Worm (Caenorhabditis elegans) whole organism, L2 larva: Measurements from ENCODE around the gene T19E7.6.

Experiments
- F13H6.1 ChIP-seq: sonication (generic microtip); optimal IDR thresholded peaks from 2 replicates; lab custom pipeline; 2016; ENCODE audit warnings: missing genetic modification characterization, missing compliant biosample characterization
- Y55F3AM.14 ChIP-seq: fragments of 200-800 bp; sonication (Bioruptor generic); optimal IDR thresholded peaks from 2 replicates; lab custom pipeline; 2018; ENCODE audit warnings: mild to moderate bottlenecking, missing genetic modification characterization, missing compliant biosample characterization
- ZK546.5 ChIP-seq: sonication (generic microtip); optimal IDR thresholded peaks from 2 replicates; lab custom pipeline; 2017; ENCODE audit warnings: missing biosample characterization, missing genetic modification characterization
- aly-2 ChIP-seq: fragments of 150-350 bp; optimal IDR thresholded peaks from 2 replicates; lab custom pipeline; 2014; ENCODE audit warnings: missing biosample characterization, missing genetic modification characterization
- blmp-1 ChIP-seq: sonication (generic microtip); optimal IDR thresholded peaks from 2 replicates; lab custom pipeline; 2017; ENCODE audit warnings: missing genetic modification characterization, mild to moderate bottlenecking, missing compliant biosample characterization, antibody characterized with exemption, moderate library complexity; ENCODE audit not compliant: insufficient read depth
- ceh-16 ChIP-seq: fragments of 150-350 bp; optimal IDR thresholded peaks from 2 replicates; lab custom pipeline; 2014; ENCODE audit warnings: missing biosample characterization, missing genetic modification characterization
- ceh-82 ChIP-seq: fragments of 150-350 bp; optimal IDR thresholded peaks from 2 replicates; lab custom pipeline; 2014; ENCODE audit warnings: missing biosample characterization, missing genetic modification characterization
- crh-2 ChIP-seq: sonication (generic microtip); optimal IDR thresholded peaks from 2 replicates; lab custom pipeline; 2017; ENCODE audit warnings: missing biosample characterization, missing genetic modification characterization
- egl-27 ChIP-seq: sonication (generic microtip); optimal IDR thresholded peaks from 3 replicates; lab custom pipeline; 2017; ENCODE audit warnings: missing biosample characterization, missing genetic modification reagents, missing genetic modification characterization
- elt-1 ChIP-seq: fragments of 150-350 bp; optimal IDR thresholded peaks from 2 replicates; lab custom pipeline; 2014; ENCODE audit warnings: missing biosample characterization, missing genetic modification characterization
- elt-3 ChIP-seq: sonication (generic microtip); optimal IDR thresholded peaks from 2 replicates; lab custom pipeline; 2017; ENCODE audit warnings: missing biosample characterization, missing genetic modification characterization
- fos-1 ChIP-seq: fragments of 150-350 bp; optimal IDR thresholded peaks from 2 replicates; lab custom pipeline; 2014; ENCODE audit warnings: missing biosample characterization, missing genetic modification characterization
- gmeb-1 ChIP-seq: fragments of 150-350 bp; optimal IDR thresholded peaks from 2 replicates; lab custom pipeline; 2014; ENCODE audit warnings: missing biosample characterization, missing genetic modification characterization
- lin-11 ChIP-seq: fragments of 150-350 bp; sonication (generic microtip); optimal IDR thresholded peaks from 2 replicates; lab custom pipeline; 2014; ENCODE audit warnings: missing biosample characterization, missing genetic modification characterization, inconsistent platforms, mixed read lengths
- lin-13 ChIP-seq: fragments of 150-350 bp; optimal IDR thresholded peaks from 2 replicates; lab custom pipeline; 2014; ENCODE audit warnings: missing biosample characterization, missing genetic modification reagents, missing genetic modification characterization
- lin-39 ChIP-seq: fragments of 150-350 bp; optimal IDR thresholded peaks from 2 replicates; lab custom pipeline; 2014; ENCODE audit warnings: missing biosample characterization, missing genetic modification reagents, missing genetic modification characterization
- lsy-2 ChIP-seq, 2 experiments: fragments of 150-350 bp in 1 of 2; sonication (generic microtip) in 1 of 2; optimal IDR thresholded peaks; 2 replicates each; lab custom pipeline; 2014 to 2017; ENCODE audit warnings: missing biosample characterization in 2 of 2, missing genetic modification characterization in 2 of 2
- mdl-1 ChIP-seq, 2 experiments: fragments of 150-350 bp in 1 of 2; sonication (generic microtip) in 1 of 2; optimal IDR thresholded peaks; 2 replicates each; lab custom pipeline; 2017; ENCODE audit warnings: missing biosample characterization in 2 of 2, missing genetic modification characterization in 2 of 2
- nhr-10 ChIP-seq: sonication (generic microtip); optimal IDR thresholded peaks from 2 replicates; lab custom pipeline; 2017; ENCODE audit warnings: missing biosample characterization, missing genetic modification characterization
- nhr-129 ChIP-seq: fragments of 150-350 bp; optimal IDR thresholded peaks from 2 replicates; lab custom pipeline; 2014; ENCODE audit warnings: missing biosample characterization, missing genetic modification characterization
- nhr-23 ChIP-seq: fragments of 150-350 bp; optimal IDR thresholded peaks from 2 replicates; lab custom pipeline; 2014; ENCODE audit warnings: missing biosample characterization, missing genetic modification reagents, missing genetic modification characterization
- nhr-25 ChIP-seq: fragments of 150-350 bp; sonication (generic microtip); optimal IDR thresholded peaks from 3 replicates; lab custom pipeline; 2014; ENCODE audit warnings: missing biosample characterization, missing genetic modification characterization
- nhr-6 ChIP-seq: fragments of 150-350 bp; optimal IDR thresholded peaks from 2 replicates; lab custom pipeline; 2014; ENCODE audit warnings: missing biosample characterization, missing genetic modification characterization
- nhr-77 ChIP-seq: fragments of 150-350 bp; optimal IDR thresholded peaks from 2 replicates; lab custom pipeline; 2014; ENCODE audit warnings: missing biosample characterization, missing genetic modification characterization
- peb-1 ChIP-seq: fragments of 150-350 bp; optimal IDR thresholded peaks from 2 replicates; lab custom pipeline; 2014; ENCODE audit warnings: missing biosample characterization, missing genetic modification characterization
- sem-4 ChIP-seq: fragments of 150-350 bp; optimal IDR thresholded peaks from 2 replicates; lab custom pipeline; 2014; ENCODE audit warnings: missing biosample characterization, missing genetic modification reagents, missing genetic modification characterization
- sma-3 ChIP-seq: sonication (generic microtip); optimal IDR thresholded peaks from 2 replicates; lab custom pipeline; 2016; ENCODE audit warnings: missing genetic modification reagents, missing genetic modification characterization, missing compliant biosample characterization
- sma-9 ChIP-seq, 2 experiments: fragments of 150-350 bp in 1 of 2; sonication (generic microtip) in 1 of 2; optimal IDR thresholded peaks; 2 replicates each; lab custom pipeline; 2014 to 2016; ENCODE audit warnings: missing genetic modification characterization in 2 of 2, mild to moderate bottlenecking in 1 of 2, missing biosample characterization in 1 of 2, missing compliant biosample characterization in 1 of 2, missing genetic modification reagents in 1 of 2, moderate library complexity in 1 of 2
- snpc-4 ChIP-seq: fragments of 150-350 bp; optimal IDR thresholded peaks from 2 replicates; lab custom pipeline; 2014; ENCODE audit warnings: missing biosample characterization, missing genetic modification characterization
- unc-39 ChIP-seq: fragments of 150-350 bp; optimal IDR thresholded peaks from 2 replicates; lab custom pipeline; 2014; ENCODE audit warnings: missing biosample characterization, missing genetic modification characterization
- unc-55 ChIP-seq: fragments of 150-350 bp; sonication (generic microtip); optimal IDR thresholded peaks from 3 replicates; lab custom pipeline; 2014; ENCODE audit warnings: missing biosample characterization, missing genetic modification reagents, missing genetic modification characterization
- unc-62 ChIP-seq: fragments of 150-350 bp; optimal IDR thresholded peaks from 2 replicates; lab custom pipeline; 2014; ENCODE audit warnings: missing biosample characterization, missing genetic modification reagents, missing genetic modification characterization
- zag-1 ChIP-seq: fragments of 150-350 bp; optimal IDR thresholded peaks from 2 replicates; lab custom pipeline; 2014; ENCODE audit warnings: missing biosample characterization, missing genetic modification characterization
- ztf-1 ChIP-seq: fragments of 200-800 bp; sonication (Bioruptor generic); conservative IDR thresholded peaks from 2 replicates; pipeline ENCODE4 v1.3.6; 2022; ENCODE audit warnings: missing genetic modification characterization, missing compliant biosample characterization

Gene T19E7.6

DNA sequence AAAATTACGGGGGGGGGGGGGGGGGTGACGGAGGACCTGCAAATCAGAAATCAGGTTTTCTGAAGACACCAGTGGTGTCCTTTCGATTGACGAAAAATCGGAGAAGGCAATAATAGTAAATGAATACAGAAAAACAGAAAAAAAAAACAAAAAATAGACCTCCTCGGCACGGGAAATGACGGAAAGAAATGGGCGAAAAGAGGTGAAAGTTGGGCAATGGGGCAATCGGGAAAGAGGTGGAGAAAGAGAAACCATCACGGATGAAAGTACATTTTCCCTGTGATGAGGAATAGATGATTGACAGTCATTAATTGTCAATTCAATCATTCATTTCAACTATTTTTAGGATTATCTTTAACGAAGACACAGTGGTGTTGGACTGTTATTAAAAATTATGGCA is 34.6 kb upstream of the T19E7.6 start:
- TF ChIP-seq F13H6.1 (no peak), ceh-16 (tag; lab: Kevin White, UChicago) (no peak), blmp-1 (tag; lab: Kevin White, UChicago) (peak; percentile 88)

DNA sequence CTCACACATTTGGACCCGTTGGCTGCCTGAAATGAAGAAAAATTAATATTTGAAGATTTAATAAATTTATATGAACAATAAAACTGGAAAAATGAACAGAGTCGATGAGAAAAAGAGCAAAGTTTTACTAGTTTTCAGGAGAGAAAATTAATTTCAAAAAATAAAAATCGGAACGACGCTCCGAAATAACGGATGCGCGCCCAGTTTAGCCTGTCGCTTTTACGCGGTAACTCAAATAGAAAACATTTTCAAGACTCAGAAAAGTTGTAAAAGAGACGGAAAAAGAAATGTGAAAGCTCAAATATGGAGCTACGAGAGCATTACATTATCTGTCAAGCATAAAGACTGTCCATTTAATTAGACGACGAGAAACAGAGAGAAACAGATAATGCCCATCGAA is 34.1 kb upstream of the T19E7.6 start, which contains the start of the genes C55C3.73 and perm-5:
Gene C55C3.73 (minus strand): TSS at position 9 of the 400 bp plus-strand sequence.
Gene perm-5 (minus strand): TSS at position 26 of the 400 bp plus-strand sequence.
- TF ChIP-seq ceh-82 = no peak
- TF ChIP-seq crh-2 (tag; lab: Kevin White, UChicago) = no peak
- TF ChIP-seq nhr-10 (tag; lab: Kevin White, UChicago) = no peak
- no peak for TF ChIP-seq fos-1 (tag; lab: Kevin White, UChicago)
- TF ChIP-seq zag-1 = no peak
- no peak for TF ChIP-seq mdl-1 (tag; optimal IDR thresholded peaks at IDR 0.05; lab: Kevin White, UChicago)
- no peak for TF ChIP-seq snpc-4 (tag; lab: Kevin White, UChicago)
- TF ChIP-seq elt-3 = no peak
- TF ChIP-seq ztf-1 (GFP tag; lab: Robert Waterston, UW) = no peak
- no peak for TF ChIP-seq nhr-77 (tag; lab: Kevin White, UChicago)
- no peak for TF ChIP-seq ceh-16 (tag; lab: Kevin White, UChicago)
- TF ChIP-seq gmeb-1 (tag; lab: Kevin White, UChicago) = no peak
- TF ChIP-seq unc-39 (tag; lab: Kevin White, UChicago) = no peak
- TF ChIP-seq egl-27 (tag; lab: Kevin White, UChicago) = no peak
- no peak for TF ChIP-seq ZK546.5 (tag; lab: Kevin White, UChicago)
- TF ChIP-seq sem-4 (tag; lab: Kevin White, UChicago) = no peak
- TF ChIP-seq elt-1 (tag; lab: Kevin White, UChicago) = no peak
- TF ChIP-seq peb-1 (tag; lab: Kevin White, UChicago) = no peak
- no peak for TF ChIP-seq nhr-129 (tag; lab: Kevin White, UChicago)

DNA sequence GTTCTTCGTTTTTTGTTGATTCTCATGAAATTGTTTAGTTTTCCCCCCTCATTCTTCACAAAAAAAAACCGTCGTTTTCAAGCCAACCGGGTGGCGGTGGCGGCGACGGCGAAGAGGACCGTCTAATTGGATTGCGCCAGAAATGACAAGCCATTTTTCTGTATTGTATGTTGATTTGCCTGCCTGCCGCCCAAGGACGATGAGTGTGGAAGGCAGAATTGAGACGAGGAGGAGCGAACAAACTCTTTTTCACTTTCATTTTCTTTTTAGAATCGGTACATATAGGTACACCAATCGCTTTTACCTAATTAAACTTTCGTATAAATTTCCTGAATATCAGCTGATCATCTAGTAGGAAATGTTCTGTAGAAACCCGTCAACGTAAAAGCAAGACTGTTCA is 32.3 kb upstream of the T19E7.6 start:
- TF ChIP-seq sma-3 (GFP tag; lab: Kevin White, UChicago) (no peak), blmp-1 (tag; lab: Kevin White, UChicago) (peak; percentile 56)
- TF ChIP-seq, all 48 proteins: peak for 1

DNA sequence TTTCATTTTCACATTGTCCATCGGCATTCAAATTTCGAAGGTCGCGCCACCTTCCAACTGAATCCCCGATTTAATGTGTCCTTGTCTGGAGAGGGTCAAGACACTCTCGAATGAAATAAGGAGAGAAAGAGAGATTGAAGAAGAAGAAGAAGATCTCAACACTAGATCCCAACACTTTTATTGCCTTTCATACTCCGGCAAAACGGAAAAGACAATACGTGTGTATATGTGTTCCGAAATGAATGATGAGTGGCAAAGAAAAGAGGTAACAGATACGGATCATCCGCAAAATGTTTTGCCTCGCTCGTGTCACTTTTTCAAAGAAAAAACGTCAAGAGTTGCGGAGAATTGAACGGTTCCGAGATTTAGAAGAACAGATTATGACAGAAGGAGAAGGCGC is 31.1 kb upstream of the T19E7.6 start:
- TF ChIP-seq lsy-2 (tag; optimal IDR thresholded peaks at IDR 0.05; lab: Kevin White, UChicago) = no peak
- no peak for TF ChIP-seq ceh-16 (tag; lab: Kevin White, UChicago)
- TF ChIP-seq ztf-1 (GFP tag; lab: Robert Waterston, UW) = no peak
- no peak for TF ChIP-seq peb-1 (tag; lab: Kevin White, UChicago)
- no peak for TF ChIP-seq aly-2 (tag; lab: Kevin White, UChicago)
- TF ChIP-seq lin-13 = no peak
- TF ChIP-seq nhr-6 (tag; lab: Kevin White, UChicago) = no peak
- peak; percentile 47 for TF ChIP-seq nhr-25

DNA sequence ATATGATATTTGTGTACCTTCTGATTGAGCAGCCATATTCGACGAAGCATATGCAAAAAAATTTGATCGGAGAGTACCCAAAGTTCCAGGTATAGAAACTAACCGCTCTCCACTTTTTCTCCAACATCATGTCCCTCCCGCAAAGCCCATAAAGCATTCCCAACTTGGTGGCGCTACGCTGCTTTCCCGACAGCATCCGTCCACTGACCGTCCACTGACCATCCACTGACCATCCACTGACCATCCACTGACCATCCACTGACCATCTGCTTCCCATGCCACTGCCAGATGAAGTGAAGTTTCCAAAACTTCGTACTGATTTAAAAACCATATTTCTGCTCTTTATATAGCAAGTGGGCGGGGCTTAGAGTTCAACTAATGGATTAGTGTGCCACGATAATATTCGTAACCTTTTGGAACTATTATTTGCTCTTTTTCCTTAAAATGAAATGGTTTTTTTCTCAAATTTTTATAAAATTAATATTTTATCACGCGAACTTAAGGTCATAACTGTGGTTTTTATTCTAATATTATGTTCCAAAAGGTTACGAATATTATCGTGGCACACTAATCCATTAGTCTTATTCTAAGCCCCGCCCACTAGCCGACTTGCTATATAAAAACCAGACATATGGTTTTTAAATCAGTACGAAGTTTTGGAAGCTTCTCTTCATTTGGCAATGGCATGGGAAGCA is 21.2 kb upstream of the T19E7.6 start, which contains the start of gene C55C3.8:
Gene C55C3.8 (plus strand): TSS at position 645 of the 695 bp plus-strand sequence.
- TF ChIP-seq unc-55 (GFP tag; lab: Kevin White, UChicago) (no peak), ceh-16 (tag; lab: Kevin White, UChicago) (no peak), elt-1 (tag; lab: Kevin White, UChicago) (no peak), snpc-4 (tag; lab: Kevin White, UChicago) (no peak), lin-39 (tag; lab: Kevin White, UChicago) (no peak), ZK546.5 (tag; lab: Kevin White, UChicago) (no peak), egl-27 (tag; lab: Kevin White, UChicago) (no peak), peb-1 (tag; lab: Kevin White, UChicago) (no peak), Y55F3AM.14 (GFP tag; lab: Kevin White, UChicago) (no peak), nhr-129 (tag; lab: Kevin White, UChicago) (no peak)

DNA sequence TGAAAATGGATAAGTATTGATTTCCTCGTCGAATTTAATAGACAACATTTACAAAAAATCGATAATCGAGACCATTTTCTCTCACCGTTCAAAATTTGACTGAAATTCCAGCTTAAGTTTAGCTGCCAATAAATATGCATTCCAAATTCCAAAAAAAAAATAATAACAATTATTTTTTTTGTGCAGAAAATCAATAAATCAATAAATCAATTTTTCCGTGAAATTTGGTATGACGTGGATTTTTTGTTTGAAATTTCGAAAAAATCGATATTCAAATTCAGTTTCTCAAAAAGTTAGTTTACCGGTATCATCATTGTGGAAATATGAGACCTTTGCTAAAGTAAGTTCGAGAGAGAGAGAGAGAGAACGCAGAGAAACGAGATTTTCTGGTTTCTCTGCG is 15.7 kb upstream of the T19E7.6 start, which contains the start of gene C55C3.3:
Gene C55C3.3 (plus strand): TSS at position 274 of the 400 bp plus-strand sequence.
- TF ChIP-seq mdl-1 (tag; optimal IDR thresholded peaks at IDR 0.05; lab: Kevin White, UChicago) (no peak), lin-39 (tag; lab: Kevin White, UChicago) (no peak), ZK546.5 (tag; lab: Kevin White, UChicago) (no peak), ceh-16 (tag; lab: Kevin White, UChicago) (no peak), egl-27 (tag; lab: Kevin White, UChicago) (no peak), lin-11 (tag; lab: Kevin White, UChicago) (no peak), unc-62 (GFP tag; lab: Kevin White, UChicago) (no peak), nhr-129 (tag; lab: Kevin White, UChicago) (no peak), blmp-1 (tag; lab: Kevin White, UChicago) (no peak), aly-2 (tag; lab: Kevin White, UChicago) (no peak), unc-55 (GFP tag; lab: Kevin White, UChicago) (no peak), unc-39 (tag; lab: Kevin White, UChicago) (no peak), nhr-25 (no peak), nhr-6 (tag; lab: Kevin White, UChicago) (no peak), nhr-23 (no peak), ceh-82 (no peak), crh-2 (tag; lab: Kevin White, UChicago) (no peak), sma-9 (GFP tag; optimal IDR thresholded peaks at IDR 0.05; lab: Kevin White, UChicago) (no peak), sma-9 (tag; optimal IDR thresholded peaks at IDR 0.05; lab: Kevin White, UChicago) (no peak)
- TF ChIP-seq, all 48 proteins: peak for 0
